Worm (Caenorhabditis elegans) whole organism, young adult: ENCODE measurements around the gene C50C3.1.

Experiments used
- B0035.1 ChIP-seq: sonication (generic microtip); optimal IDR thresholded peaks from 2 replicates; lab custom pipeline; 2016; ENCODE audit warnings: missing genetic modification characterization, mild to moderate bottlenecking, missing compliant biosample characterization, missing genotype, missing genetic modification reagents
- C17E4.6 ChIP-seq: fragments of 200-800 bp; sonication (Bioruptor generic); IDR thresholded peaks from 2 replicates; pipeline ENCODE4 v1.3.6; 2022; ENCODE audit warnings: missing genetic modification reagents, missing genetic modification characterization, missing compliant biosample characterization
- D2030.7 ChIP-seq: fragments of 200-800 bp; sonication (Bioruptor generic); IDR thresholded peaks from 2 replicates; pipeline ENCODE4 v1.3.6; 2022; ENCODE audit warnings: missing genetic modification reagents, missing genetic modification characterization, missing compliant biosample characterization
- F22D6.2 ChIP-seq: sonication (generic microtip); optimal IDR thresholded peaks from 2 replicates; lab custom pipeline; 2016; ENCODE audit warnings: mild to moderate bottlenecking, missing genetic modification characterization, missing compliant biosample characterization
- F33H1.4 ChIP-seq: fragments of 200-800 bp; sonication (Bioruptor generic); IDR thresholded peaks from 2 replicates; pipeline ENCODE4 v1.3.6; 2022; ENCODE audit warnings: missing genetic modification reagents, missing genetic modification characterization, missing compliant biosample characterization
- F52B5.7 ChIP-seq: sonication (generic microtip); optimal IDR thresholded peaks from 2 replicates; lab custom pipeline; 2016; ENCODE audit warnings: mild to moderate bottlenecking, missing genetic modification characterization, missing compliant biosample characterization
- F55B11.4 ChIP-seq: sonication (generic microtip); optimal IDR thresholded peaks from 2 replicates; lab custom pipeline; 2016; ENCODE audit warnings: missing compliant biosample characterization, missing genetic modification characterization, borderline replicate concordance; ENCODE audit not compliant: insufficient read depth
- K12H6.12 ChIP-seq: fragments of 200-800 bp; sonication (Bioruptor generic); optimal IDR thresholded peaks from 2 replicates; lab custom pipeline; 2018; ENCODE audit warnings: mild to moderate bottlenecking, missing genetic modification characterization, missing compliant biosample characterization
- Y67H2A.10 ChIP-seq: fragments of 200-800 bp; sonication (Bioruptor generic); conservative IDR thresholded peaks from 2 replicates; pipeline ENCODE4 v1.3.6; 2022; ENCODE audit warnings: missing genetic modification reagents, missing genetic modification characterization, missing compliant biosample characterization
- Y79H2A.3 ChIP-seq: fragments of 200-800 bp; sonication (Bioruptor generic); conservative IDR thresholded peaks from 2 replicates; pipeline ENCODE4 v1.3.6; 2022; ENCODE audit warnings: missing genetic modification reagents, missing genetic modification characterization, missing compliant biosample characterization
- athp-1 ChIP-seq: sonication (generic microtip); optimal IDR thresholded peaks from 2 replicates; lab custom pipeline; 2017; ENCODE audit warnings: mild to moderate bottlenecking, missing genetic modification characterization, missing compliant biosample characterization
- attf-5 ChIP-seq: fragments of 200-800 bp; sonication (Bioruptor generic); optimal IDR thresholded peaks from 2 replicates; lab custom pipeline; 2018; ENCODE audit warnings: mild to moderate bottlenecking, missing genetic modification characterization, missing compliant biosample characterization
- cebp-1 ChIP-seq, 2 experiments: fragments of 200-800 bp in 1 of 2; sonication (Bioruptor generic) in 1 of 2; sonication (generic microtip) in 1 of 2; IDR thresholded peaks in 1 of 2; optimal IDR thresholded peaks in 1 of 2; 2 replicates each; pipeline versions ENCODE4 v1.3.6 to Lab custom; 2017 to 2022; ENCODE audit warnings: missing compliant biosample characterization in 2 of 2, missing genetic modification characterization in 2 of 2, mild to moderate bottlenecking in 1 of 2, missing genetic modification reagents in 1 of 2, moderate library complexity in 1 of 2
- ceh-100 ChIP-seq: fragments of 200-800 bp; sonication (Bioruptor generic); IDR thresholded peaks from 2 replicates; pipeline ENCODE4 v1.3.6; 2022; ENCODE audit warnings: missing genetic modification reagents, missing genetic modification characterization, missing compliant biosample characterization
- ceh-91 ChIP-seq: fragments of 200-800 bp; sonication (Bioruptor generic); IDR thresholded peaks from 2 replicates; pipeline ENCODE4 v1.3.6; 2022; ENCODE audit warnings: missing genetic modification reagents, missing genetic modification characterization, missing compliant biosample characterization
- chd-7 ChIP-seq: sonication (generic microtip); optimal IDR thresholded peaks from 2 replicates; lab custom pipeline; 2016; ENCODE audit warnings: mild to moderate bottlenecking, missing genetic modification characterization, moderate library complexity, missing compliant biosample characterization
- dpff-1 ChIP-seq: sonication (generic microtip); optimal IDR thresholded peaks from 2 replicates; lab custom pipeline; 2017; ENCODE audit warnings: mild to moderate bottlenecking, missing genetic modification characterization, missing compliant biosample characterization
- dpl-1 ChIP-seq: fragments of 150-350 bp; optimal IDR thresholded peaks from 2 replicates; lab custom pipeline; 2014; ENCODE audit warnings: missing biosample characterization, missing genetic modification reagents, missing genetic modification characterization
- efl-1 ChIP-seq: fragments of 150-350 bp; optimal IDR thresholded peaks from 2 replicates; lab custom pipeline; 2014; ENCODE audit warnings: missing biosample characterization, missing genetic modification reagents, missing genetic modification characterization
- egl-44 ChIP-seq: fragments of 200-800 bp; sonication (Bioruptor generic); IDR thresholded peaks from 2 replicates; pipeline ENCODE4 v1.3.6; 2022; ENCODE audit warnings: missing genetic modification reagents, missing genetic modification characterization, missing compliant biosample characterization
- him-1 ChIP-seq: sonication (generic microtip); optimal IDR thresholded peaks from 2 replicates; lab custom pipeline; 2016; ENCODE audit warnings: missing genotype, missing genetic modification reagents, missing genetic modification characterization, missing compliant biosample characterization
- hlh-26 ChIP-seq: fragments of 200-800 bp; sonication (Bioruptor generic); conservative IDR thresholded peaks from 2 replicates; pipeline ENCODE4 v1.3.6; 2022; ENCODE audit warnings: missing genetic modification reagents, missing genetic modification characterization, missing compliant biosample characterization
- hmg-1.2 ChIP-seq: fragments of 200-800 bp; sonication (Bioruptor generic); IDR thresholded peaks from 2 replicates; pipeline ENCODE4 v1.3.6; 2022; ENCODE audit warnings: missing genetic modification reagents, missing genetic modification characterization, missing compliant biosample characterization
- lag-1 ChIP-seq: fragments of 200-800 bp; sonication (Bioruptor generic); IDR thresholded peaks from 2 replicates; pipeline ENCODE4 v1.3.6; 2022; ENCODE audit warnings: missing genetic modification reagents, missing genetic modification characterization, missing compliant biosample characterization
- let-526 ChIP-seq: fragments of 200-800 bp; sonication (Bioruptor generic); IDR thresholded peaks from 2 replicates; pipeline ENCODE4 v1.3.6; 2022; ENCODE audit warnings: missing genetic modification reagents, missing genetic modification characterization, missing compliant biosample characterization
- lin-26 ChIP-seq: fragments of 200-800 bp; sonication (Bioruptor generic); IDR thresholded peaks from 2 replicates; pipeline ENCODE4 v1.3.6; 2022; ENCODE audit warnings: missing genetic modification reagents, missing genetic modification characterization, missing compliant biosample characterization
- lin-40 ChIP-seq: sonication (generic microtip); optimal IDR thresholded peaks from 2 replicates; lab custom pipeline; 2016; ENCODE audit warnings: missing genetic modification characterization, mild to moderate bottlenecking, missing compliant biosample characterization, missing genotype, missing genetic modification reagents
- lsl-1 ChIP-seq: fragments of 200-800 bp; sonication (Bioruptor generic); optimal IDR thresholded peaks from 2 replicates; lab custom pipeline; 2018; ENCODE audit warnings: mild to moderate bottlenecking, missing genetic modification characterization, moderate library complexity, missing compliant biosample characterization
- lsy-27 ChIP-seq: sonication (generic microtip); optimal IDR thresholded peaks from 2 replicates; lab custom pipeline; 2017; ENCODE audit warnings: missing genetic modification characterization, mild to moderate bottlenecking, missing compliant biosample characterization, antibody characterized with exemption, missing genotype, borderline replicate concordance; ENCODE audit not compliant: insufficient read depth
- madf-8 ChIP-seq: fragments of 200-800 bp; sonication (Bioruptor generic); conservative IDR thresholded peaks from 2 replicates; pipeline ENCODE4 v1.3.6; 2022; ENCODE audit warnings: missing genetic modification reagents, missing genetic modification characterization, missing compliant biosample characterization
- mel-28 ChIP-seq: sonication (generic microtip); optimal IDR thresholded peaks from 2 replicates; lab custom pipeline; 2016; ENCODE audit warnings: borderline replicate concordance, mild to moderate bottlenecking, missing genetic modification characterization, missing compliant biosample characterization
- nfya-1 ChIP-seq: sonication (generic microtip); optimal IDR thresholded peaks from 2 replicates; lab custom pipeline; 2017; ENCODE audit warnings: antibody characterized with exemption, missing compliant biosample characterization, missing genetic modification characterization, borderline replicate concordance; ENCODE audit not compliant: insufficient read depth
- nfya-2 ChIP-seq: fragments of 200-800 bp; sonication (Bioruptor generic); IDR thresholded peaks from 2 replicates; pipeline ENCODE4 v1.3.6; 2022; ENCODE audit warnings: missing genetic modification reagents, missing genetic modification characterization, missing compliant biosample characterization
- nfyb-1 ChIP-seq: fragments of 200-800 bp; sonication (Bioruptor generic); IDR thresholded peaks from 2 replicates; pipeline ENCODE4 v1.3.6; 2022; ENCODE audit warnings: missing genetic modification reagents, missing genetic modification characterization, missing compliant biosample characterization
- nhr-120 ChIP-seq: fragments of 200-800 bp; sonication (Bioruptor generic); IDR thresholded peaks from 2 replicates; pipeline ENCODE4 v1.3.6; 2022; ENCODE audit warnings: missing genetic modification characterization, missing compliant biosample characterization
- nhr-80 ChIP-seq: sonication (generic microtip); optimal IDR thresholded peaks from 2 replicates; lab custom pipeline; 2016; ENCODE audit warnings: missing genetic modification characterization, missing compliant biosample characterization
- nhr-90 ChIP-seq: sonication (generic microtip); optimal IDR thresholded peaks from 2 replicates; lab custom pipeline; 2016; ENCODE audit warnings: missing genotype, mild to moderate bottlenecking, missing genetic modification characterization, missing compliant biosample characterization
- pha-4 ChIP-seq: fragments of 150-350 bp; sonication (generic microtip); optimal IDR thresholded peaks from 2 replicates; lab custom pipeline; 2014; ENCODE audit warnings: missing biosample characterization, missing genetic modification reagents, missing genetic modification characterization
- sea-2 ChIP-seq: fragments of 200-800 bp; sonication (Bioruptor generic); IDR thresholded peaks from 2 replicates; pipeline ENCODE4 v1.3.6; 2022; ENCODE audit warnings: missing genetic modification characterization, missing compliant biosample characterization
- snpc-4 ChIP-seq, 5 experiments: fragments of 150-350 bp in 1 of 5; sonication (generic microtip) in 4 of 5; optimal IDR thresholded peaks; 2 replicates each; lab custom pipeline; 2014 to 2018; ENCODE audit warnings: missing genetic modification characterization in 5 of 5, missing biosample characterization in 3 of 5, antibody characterized with exemption in 2 of 5, mild to moderate bottlenecking in 2 of 5, missing compliant biosample characterization in 2 of 5, missing genotype in 2 of 5, moderate library complexity in 2 of 5, missing genetic modification reagents in 1 of 5
- tbx-9 ChIP-seq: sonication (generic microtip); optimal IDR thresholded peaks from 2 replicates; lab custom pipeline; 2016; ENCODE audit warnings: borderline replicate concordance, missing genetic modification characterization, inconsistent platforms, missing compliant biosample characterization
- xnd-1 ChIP-seq: sonication (generic microtip); optimal IDR thresholded peaks from 2 replicates; lab custom pipeline; 2016; ENCODE audit warnings: missing genotype, missing genetic modification reagents, missing genetic modification characterization, missing compliant biosample characterization
- zfh-2 ChIP-seq: fragments of 200-800 bp; sonication (Bioruptor generic); conservative IDR thresholded peaks from 2 replicates; pipeline ENCODE4 v1.3.6; 2022; ENCODE audit warnings: missing genetic modification reagents, missing genetic modification characterization, missing compliant biosample characterization
- ztf-6 ChIP-seq: fragments of 200-800 bp; sonication (Bioruptor generic); IDR thresholded peaks from 2 replicates; pipeline ENCODE4 v1.3.6; 2022; ENCODE audit warnings: missing genetic modification reagents, missing genetic modification characterization, missing compliant biosample characterization

C50C3.1 gene

DNA sequence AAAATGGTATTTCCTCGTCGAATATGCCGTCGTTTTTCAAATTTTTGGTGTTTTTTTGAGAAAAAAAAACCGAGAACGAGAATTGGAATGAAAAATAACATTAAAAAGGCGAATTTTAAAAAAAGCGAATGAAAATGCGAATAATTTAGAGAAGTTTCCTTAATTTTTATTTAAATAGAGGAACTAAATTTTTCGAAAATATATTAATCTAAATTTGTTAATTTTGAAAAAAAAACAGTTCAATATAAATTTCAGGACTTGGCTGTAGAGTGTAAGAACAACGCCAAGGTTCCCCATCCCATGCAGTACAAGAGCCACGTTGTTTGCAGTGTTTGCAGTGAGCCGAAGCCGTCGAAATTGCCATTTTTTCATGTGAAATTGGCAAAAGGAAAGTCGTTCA is 1.3 kb upstream of the C50C3.1 start, which contains the start of gene C50C3.19:
TSS of gene C50C3.19 (plus strand) at position 301 of the 400 bp plus-strand sequence.
- TF ChIP-seq dpff-1 (no peak), madf-8 (GFP tag; lab: Robert Waterston, UW) (no peak), pha-4 (tag; lab: Kevin White, UChicago) (no peak), ceh-100 (no peak), hlh-26 (GFP tag; lab: Robert Waterston, UW) (no peak), sea-2 (GFP tag; lab: Robert Waterston, UW) (no peak), C17E4.6 (no peak), athp-1 (tag; lab: Kevin White, UChicago) (no peak), lin-40 (no peak), dpl-1 (no peak), F55B11.4 (tag; lab: Kevin White, UChicago) (no peak), lsl-1 (GFP tag; lab: Kevin White, UChicago) (no peak), ztf-6 (GFP tag; lab: Robert Waterston, UW) (no peak), K12H6.12 (tag; lab: Kevin White, UChicago) (no peak), nhr-120 (no peak)

DNA sequence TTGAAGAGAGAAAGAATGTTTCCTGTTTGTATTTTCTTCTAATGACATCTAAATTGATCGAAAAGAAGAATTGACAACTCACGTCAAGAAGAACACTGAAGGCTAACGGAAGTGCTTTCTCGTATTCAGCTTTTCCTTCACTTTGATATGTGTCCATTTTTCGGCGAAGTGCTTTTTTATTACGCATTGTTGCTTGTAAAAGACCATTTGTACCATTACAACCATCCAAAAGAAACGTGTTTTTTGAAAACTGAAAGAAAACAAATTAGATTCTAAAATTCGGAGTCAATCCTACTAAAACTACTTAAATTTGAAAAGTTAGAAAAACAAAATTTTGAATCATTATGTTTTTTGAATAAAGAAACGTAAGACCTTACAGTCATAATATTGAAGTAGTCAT is 7.3 kb downstream of the C50C3.1 start:
- TF ChIP-seq egl-44 (no peak), ceh-91 (GFP tag; lab: Robert Waterston, UW) (no peak), hmg-1.2 (GFP tag; lab: Robert Waterston, UW) (no peak), xnd-1 (tag; lab: Kevin White, UChicago) (no peak), him-1 (tag; lab: Kevin White, UChicago) (no peak), F55B11.4 (tag; lab: Kevin White, UChicago) (no peak), pha-4 (tag; lab: Kevin White, UChicago) (no peak), lsy-27 (tag; lab: Kevin White, UChicago) (no peak), chd-7 (tag; lab: Kevin White, UChicago) (no peak), mel-28 (tag; lab: Kevin White, UChicago) (no peak), nfya-2 (GFP tag; lab: Robert Waterston, UW) (no peak), efl-1 (GFP tag; lab: Kevin White, UChicago) (no peak), lin-26 (GFP tag; lab: Robert Waterston, UW) (no peak), tbx-9 (tag; lab: Kevin White, UChicago) (no peak), let-526 (no peak), F22D6.2 (tag; lab: Kevin White, UChicago) (no peak), nfyb-1 (GFP tag; lab: Robert Waterston, UW) (no peak), snpc-4 (GFP tag; optimal IDR thresholded peaks at IDR 0.05; lab: Kevin White, UChicago) (no peak), snpc-4 (tag; optimal IDR thresholded peaks at IDR 0.05; lab: Kevin White, UChicago) (no peak), F33H1.4 (GFP tag; lab: Robert Waterston, UW) (no peak)

DNA sequence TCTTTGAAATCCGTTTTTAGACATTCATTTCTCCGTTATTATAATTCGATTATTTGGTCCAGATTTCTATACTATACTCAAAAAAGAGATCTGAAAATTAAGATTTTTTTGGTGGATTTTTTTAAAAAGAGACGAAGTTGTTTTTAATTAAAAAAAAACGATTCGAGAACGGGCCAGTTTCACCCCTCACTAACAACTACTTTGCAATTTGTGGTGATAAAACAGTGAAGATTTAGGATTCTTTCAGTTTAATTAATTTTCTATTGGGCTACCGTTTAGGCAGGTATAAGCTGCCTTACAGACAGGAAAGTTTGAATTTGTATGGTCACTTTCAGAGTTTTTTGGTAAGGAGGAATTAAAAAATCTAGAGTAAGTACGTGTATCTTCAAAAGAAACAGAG is 9.3 kb downstream of the C50C3.1 start, which contains the start of gene unc-36:
TSS of gene unc-36 (minus strand) at position 101 of the 400 bp plus-strand sequence.
- TF ChIP-seq nhr-90 (no peak), Y67H2A.10 (GFP tag; lab: Robert Waterston, UW) (no peak), nfya-1 (tag; lab: Kevin White, UChicago) (no peak), Y79H2A.3 (GFP tag; lab: Robert Waterston, UW) (no peak), cebp-1 (GFP tag; IDR thresholded peaks at IDR 0.05; lab: Robert Waterston, UW) (no peak), cebp-1 (tag; optimal IDR thresholded peaks at IDR 0.05; lab: Kevin White, UChicago) (no peak), D2030.7 (GFP tag; lab: Robert Waterston, UW) (no peak), lag-1 (GFP tag; lab: Robert Waterston, UW) (no peak), nhr-80 (tag; lab: Kevin White, UChicago) (no peak), B0035.1 (tag; lab: Kevin White, UChicago) (no peak), F52B5.7 (no peak), egl-44 (no peak), ceh-100 (no peak), nfyb-1 (GFP tag; lab: Robert Waterston, UW) (no peak), lin-40 (no peak), zfh-2 (GFP tag; lab: Robert Waterston, UW) (no peak), lin-26 (GFP tag; lab: Robert Waterston, UW) (no peak), attf-5 (GFP tag; lab: Kevin White, UChicago) (no peak), F22D6.2 (tag; lab: Kevin White, UChicago) (no peak), sea-2 (GFP tag; lab: Robert Waterston, UW) (no peak)
